Worm (Caenorhabditis elegans): Measurements from ENCODE around the gene Y82E9BR.20.

ce11 chrIII:1389988-1390387 is 15.8 kb downstream of the Y82E9BR.20 start:
- no peak for TF ChIP-seq ceh-82 (tag; optimal IDR thresholded peaks at IDR 0.05)
- TF ChIP-seq jun-1 (tag; optimal IDR thresholded peaks at IDR 0.05) = peak; percentile 72
- no peak for TF ChIP-seq fkh-10 (GFP tag; optimal IDR thresholded peaks at IDR 0.05)
- TF ChIP-seq snpc-4 (tag; optimal IDR thresholded peaks at IDR 0.05) = no peak
- no peak for TF ChIP-seq nhr-11 (tag; optimal IDR thresholded peaks at IDR 0.05)
- no peak for TF ChIP-seq unc-62 (GFP tag; optimal IDR thresholded peaks at IDR 0.05)
- no peak for TF ChIP-seq mdl-1 (tag; optimal IDR thresholded peaks at IDR 0.05)
- TF ChIP-seq ama-1 (optimal IDR thresholded peaks at IDR 0.05) = no peak
- no peak for TF ChIP-seq pha-4 (tag; optimal IDR thresholded peaks at IDR 0.05)
- TF ChIP-seq nhr-28 (tag; optimal IDR thresholded peaks at IDR 0.05) = no peak
- TF ChIP-seq elt-1 (tag; optimal IDR thresholded peaks at IDR 0.05) = no peak
- TF ChIP-seq nhr-12 (tag; optimal IDR thresholded peaks at IDR 0.05) = no peak
- TF ChIP-seq fos-1 (tag; optimal IDR thresholded peaks at IDR 0.05) = peak; percentile 27
- TF ChIP-seq egl-27 (tag; optimal IDR thresholded peaks at IDR 0.05) = no peak

Measured in whole organism, L3 larva.